Fruit fly (Drosophila melanogaster) whole organism, embryonic: ENCODE results near the gene CG31404.

ENCODE experiments used
- BtbVII ChIP-seq: fragments of 200-800 bp; sonication (Bioruptor generic); optimal IDR thresholded peaks from 3 replicates; lab custom pipeline; 2017; ENCODE audit warnings: missing biosample characterization, mild to moderate bottlenecking, missing genetic modification characterization
- CkIIα-i1 ChIP-seq: fragments of 200-800 bp; sonication (Bioruptor generic); IDR thresholded peaks from 2 replicates; pipeline ENCODE4 v1.3.6; 2022; ENCODE audit warnings: missing biosample characterization, missing genetic modification characterization
- Oli ChIP-seq: fragments of 200-800 bp; sonication (Bioruptor generic); optimal IDR thresholded peaks from 2 replicates; lab custom pipeline; 2018; ENCODE audit warnings: missing biosample characterization, mild to moderate bottlenecking, missing genetic modification characterization, moderate library complexity
- gcm ChIP-seq: fragments of 200-800 bp; sonication (Bioruptor generic); optimal IDR thresholded peaks from 2 replicates; lab custom pipeline; 2019; ENCODE audit warnings: missing biosample characterization, mild to moderate bottlenecking, missing genetic modification characterization, moderate library complexity
- odd ChIP-seq: fragments of 200-800 bp; sonication (Bioruptor generic); optimal IDR thresholded peaks from 2 replicates; lab custom pipeline; 2017; ENCODE audit warnings: missing biosample characterization, mild to moderate bottlenecking, missing genetic modification characterization
- sens-2 ChIP-seq: fragments of 200-800 bp; sonication (Bioruptor generic); IDR thresholded peaks from 2 replicates; pipeline ENCODE4 v1.3.6; 2022; ENCODE audit warnings: missing biosample characterization, missing genetic modification characterization
- trem ChIP-seq: fragments of 200-800 bp; optimal IDR thresholded peaks from 3 replicates; lab custom pipeline; 2019; ENCODE audit warnings: missing biosample characterization, mild to moderate bottlenecking, missing genetic modification characterization, moderate library complexity

dm6 chr3R:19332052-19332451 lies 43.8 kb downstream of the CG31404 start:
- no peak for TF ChIP-seq CkIIα-i1 (GFP tag; lab: Robert Waterston, UW)
- TF ChIP-seq odd (GFP tag; lab: Kevin White, UChicago), result no peak
- no peak for TF ChIP-seq gcm (GFP tag; lab: Kevin White, UChicago)
- TF ChIP-seq trem (tag; lab: Kevin White, UChicago), result no peak
- no peak for TF ChIP-seq sens-2 (GFP tag; lab: Robert Waterston, UW)
- no peak for TF ChIP-seq Oli
- TF ChIP-seq BtbVII (GFP tag; lab: Kevin White, UChicago), result no peak
